Worm (Caenorhabditis elegans) whole organism, L2 larva: Measurements from ENCODE around the gene Y22D7AL.15.

Experiments
- C34F6.9 ChIP-seq: fragments of 150-350 bp; optimal IDR thresholded peaks from 2 replicates; lab custom pipeline; 2014; ENCODE audit warnings: missing biosample characterization, missing genetic modification characterization
- F13H6.1 ChIP-seq: sonication (generic microtip); optimal IDR thresholded peaks from 2 replicates; lab custom pipeline; 2016; ENCODE audit warnings: missing genetic modification characterization, missing compliant biosample characterization
- R02D3.7 ChIP-seq: fragments of 150-350 bp; optimal IDR thresholded peaks from 2 replicates; lab custom pipeline; 2014; ENCODE audit warnings: missing biosample characterization, missing genetic modification characterization
- ZK546.5 ChIP-seq: sonication (generic microtip); optimal IDR thresholded peaks from 2 replicates; lab custom pipeline; 2017; ENCODE audit warnings: missing biosample characterization, missing genetic modification characterization
- alr-1 ChIP-seq: fragments of 150-350 bp; optimal IDR thresholded peaks from 2 replicates; lab custom pipeline; 2014; ENCODE audit warnings: missing biosample characterization, missing genetic modification characterization
- aly-2 ChIP-seq: fragments of 150-350 bp; optimal IDR thresholded peaks from 2 replicates; lab custom pipeline; 2014; ENCODE audit warnings: missing biosample characterization, missing genetic modification characterization
- ceh-16 ChIP-seq: fragments of 150-350 bp; optimal IDR thresholded peaks from 2 replicates; lab custom pipeline; 2014; ENCODE audit warnings: missing biosample characterization, missing genetic modification characterization
- ceh-82 ChIP-seq: fragments of 150-350 bp; optimal IDR thresholded peaks from 2 replicates; lab custom pipeline; 2014; ENCODE audit warnings: missing biosample characterization, missing genetic modification characterization
- crh-2 ChIP-seq: sonication (generic microtip); optimal IDR thresholded peaks from 2 replicates; lab custom pipeline; 2017; ENCODE audit warnings: missing biosample characterization, missing genetic modification characterization
- dmd-4 ChIP-seq: sonication (generic microtip); optimal IDR thresholded peaks from 2 replicates; lab custom pipeline; 2017; ENCODE audit warnings: missing biosample characterization, missing genetic modification characterization
- fos-1 ChIP-seq: fragments of 150-350 bp; optimal IDR thresholded peaks from 2 replicates; lab custom pipeline; 2014; ENCODE audit warnings: missing biosample characterization, missing genetic modification characterization
- gmeb-1 ChIP-seq: fragments of 150-350 bp; optimal IDR thresholded peaks from 2 replicates; lab custom pipeline; 2014; ENCODE audit warnings: missing biosample characterization, missing genetic modification characterization
- lin-11 ChIP-seq: fragments of 150-350 bp; sonication (generic microtip); optimal IDR thresholded peaks from 2 replicates; lab custom pipeline; 2014; ENCODE audit warnings: missing biosample characterization, missing genetic modification characterization, inconsistent platforms, mixed read lengths
- lsy-2 ChIP-seq, 2 experiments: fragments of 150-350 bp in 1 of 2; sonication (generic microtip) in 1 of 2; optimal IDR thresholded peaks; 2 replicates each; lab custom pipeline; 2014 to 2017; ENCODE audit warnings: missing biosample characterization in 2 of 2, missing genetic modification characterization in 2 of 2
- mbf-1 ChIP-seq: sonication (generic microtip); optimal IDR thresholded peaks from 2 replicates; lab custom pipeline; 2017; ENCODE audit warnings: missing biosample characterization, missing genetic modification characterization
- mdl-1 ChIP-seq, 2 experiments: fragments of 150-350 bp in 1 of 2; sonication (generic microtip) in 1 of 2; optimal IDR thresholded peaks; 2 replicates each; lab custom pipeline; 2017; ENCODE audit warnings: missing biosample characterization in 2 of 2, missing genetic modification characterization in 2 of 2
- nhr-10 ChIP-seq: sonication (generic microtip); optimal IDR thresholded peaks from 2 replicates; lab custom pipeline; 2017; ENCODE audit warnings: missing biosample characterization, missing genetic modification characterization
- nhr-11 ChIP-seq: fragments of 150-350 bp; optimal IDR thresholded peaks from 2 replicates; lab custom pipeline; 2014; ENCODE audit warnings: missing biosample characterization, missing genetic modification characterization
- nhr-129 ChIP-seq: fragments of 150-350 bp; optimal IDR thresholded peaks from 2 replicates; lab custom pipeline; 2014; ENCODE audit warnings: missing biosample characterization, missing genetic modification characterization
- nhr-21 ChIP-seq: fragments of 150-350 bp; optimal IDR thresholded peaks from 2 replicates; lab custom pipeline; 2014; ENCODE audit warnings: missing biosample characterization, missing genetic modification characterization
- nhr-23 ChIP-seq: fragments of 150-350 bp; optimal IDR thresholded peaks from 2 replicates; lab custom pipeline; 2014; ENCODE audit warnings: missing biosample characterization, missing genetic modification reagents, missing genetic modification characterization
- nhr-237 ChIP-seq: fragments of 150-350 bp; optimal IDR thresholded peaks from 2 replicates; lab custom pipeline; 2014; ENCODE audit warnings: missing biosample characterization, missing genetic modification characterization
- nhr-6 ChIP-seq: fragments of 150-350 bp; optimal IDR thresholded peaks from 2 replicates; lab custom pipeline; 2014; ENCODE audit warnings: missing biosample characterization, missing genetic modification characterization
- skn-1 ChIP-seq: sonication (generic microtip); optimal IDR thresholded peaks from 2 replicates; lab custom pipeline; 2017; ENCODE audit warnings: missing biosample characterization, missing genetic modification characterization
- sma-3 ChIP-seq: sonication (generic microtip); optimal IDR thresholded peaks from 2 replicates; lab custom pipeline; 2016; ENCODE audit warnings: missing genetic modification reagents, missing genetic modification characterization, missing compliant biosample characterization
- sma-9 ChIP-seq, 2 experiments: fragments of 150-350 bp in 1 of 2; sonication (generic microtip) in 1 of 2; optimal IDR thresholded peaks; 2 replicates each; lab custom pipeline; 2014 to 2016; ENCODE audit warnings: missing genetic modification characterization in 2 of 2, mild to moderate bottlenecking in 1 of 2, missing biosample characterization in 1 of 2, missing compliant biosample characterization in 1 of 2, missing genetic modification reagents in 1 of 2, moderate library complexity in 1 of 2
- snpc-4 ChIP-seq: fragments of 150-350 bp; optimal IDR thresholded peaks from 2 replicates; lab custom pipeline; 2014; ENCODE audit warnings: missing biosample characterization, missing genetic modification characterization
- unc-39 ChIP-seq: fragments of 150-350 bp; optimal IDR thresholded peaks from 2 replicates; lab custom pipeline; 2014; ENCODE audit warnings: missing biosample characterization, missing genetic modification characterization
- unc-55 ChIP-seq: fragments of 150-350 bp; sonication (generic microtip); optimal IDR thresholded peaks from 3 replicates; lab custom pipeline; 2014; ENCODE audit warnings: missing biosample characterization, missing genetic modification reagents, missing genetic modification characterization
- unc-62 ChIP-seq: fragments of 150-350 bp; optimal IDR thresholded peaks from 2 replicates; lab custom pipeline; 2014; ENCODE audit warnings: missing biosample characterization, missing genetic modification reagents, missing genetic modification characterization
- zag-1 ChIP-seq: fragments of 150-350 bp; optimal IDR thresholded peaks from 2 replicates; lab custom pipeline; 2014; ENCODE audit warnings: missing biosample characterization, missing genetic modification characterization
- ztf-1 ChIP-seq: fragments of 200-800 bp; sonication (Bioruptor generic); conservative IDR thresholded peaks from 2 replicates; pipeline ENCODE4 v1.3.6; 2022; ENCODE audit warnings: missing genetic modification characterization, missing compliant biosample characterization
- ztf-11 ChIP-seq: sonication (generic microtip); optimal IDR thresholded peaks from 2 replicates; lab custom pipeline; 2017; ENCODE audit warnings: missing biosample characterization, missing genetic modification characterization
- ztf-4 ChIP-seq: fragments of 150-350 bp; optimal IDR thresholded peaks from 2 replicates; lab custom pipeline; 2014; ENCODE audit warnings: missing biosample characterization, missing genetic modification characterization

Gene Y22D7AL.15

DNA sequence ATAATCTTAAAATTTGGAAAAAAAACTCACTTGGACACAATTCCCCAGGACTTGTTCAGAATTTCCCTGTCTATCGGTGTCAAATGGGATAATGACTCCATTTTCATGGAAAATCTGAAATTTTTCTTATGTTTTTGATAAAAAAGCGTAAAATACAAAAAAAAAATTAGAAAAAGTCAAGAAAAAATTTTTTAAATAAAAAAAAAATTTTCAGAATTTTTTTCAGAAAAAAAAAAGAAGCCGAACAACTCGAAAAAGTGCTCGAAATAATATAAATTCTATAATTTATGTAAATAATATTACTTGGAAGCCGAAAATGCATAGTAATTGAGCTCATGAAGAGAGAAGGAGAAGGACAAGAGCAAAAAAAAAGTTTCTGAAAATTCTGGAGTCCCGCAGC lies 8.9 kb upstream of the Y22D7AL.15 start, which contains the start of gene glb-30:
TSS of gene glb-30 (minus strand) at position 101 of the 400 bp plus-strand sequence.
- TF ChIP-seq nhr-11 (tag; lab: Kevin White, UChicago) = no peak
- no peak for TF ChIP-seq fos-1 (tag; lab: Kevin White, UChicago)
- TF ChIP-seq nhr-129 (tag; lab: Kevin White, UChicago) = no peak
- no peak for TF ChIP-seq lin-11
- TF ChIP-seq gmeb-1 (tag; lab: Kevin White, UChicago) = no peak
- no peak for TF ChIP-seq nhr-21 (tag; lab: Kevin White, UChicago)
- no peak for TF ChIP-seq alr-1 (tag; lab: Kevin White, UChicago)
- no peak for TF ChIP-seq nhr-23 (tag; lab: Kevin White, UChicago)
- TF ChIP-seq ceh-16 (tag; lab: Kevin White, UChicago) = no peak

- TF ChIP-seq unc-55 (GFP tag; lab: Kevin White, UChicago) = no peak
- TF ChIP-seq sma-3 = no peak
- no peak for TF ChIP-seq unc-62 (GFP tag; lab: Kevin White, UChicago)
- TF ChIP-seq nhr-21 (tag; lab: Kevin White, UChicago) = no peak
- TF ChIP-seq mdl-1 (tag; optimal IDR thresholded peaks at IDR 0.05; lab: Kevin White, UChicago) = no peak
- TF ChIP-seq zag-1 (tag; lab: Kevin White, UChicago) = no peak
- TF ChIP-seq C34F6.9 = no peak
- TF ChIP-seq nhr-10 (tag; lab: Kevin White, UChicago) = no peak
- no peak for TF ChIP-seq R02D3.7 (tag; lab: Kevin White, UChicago)
- no peak for TF ChIP-seq lsy-2 (tag; optimal IDR thresholded peaks at IDR 0.05; lab: Kevin White, UChicago)
- no peak for TF ChIP-seq nhr-11 (tag; lab: Kevin White, UChicago)
- no peak for TF ChIP-seq skn-1 (tag; lab: Kevin White, UChicago)
- TF ChIP-seq nhr-237 (tag; lab: Kevin White, UChicago) = no peak
- no peak for TF ChIP-seq nhr-6 (tag; lab: Kevin White, UChicago)
- no peak for TF ChIP-seq aly-2 (tag; lab: Kevin White, UChicago)
- no peak for TF ChIP-seq mbf-1 (tag; lab: Kevin White, UChicago)
- no peak for TF ChIP-seq ztf-4 (tag; lab: Kevin White, UChicago)
- TF ChIP-seq dmd-4 (tag; lab: Kevin White, UChicago) = no peak
Observed at ce11 chrIII:1666893-1667292, 7.2 kb upstream of the Y22D7AL.15 start.

DNA sequence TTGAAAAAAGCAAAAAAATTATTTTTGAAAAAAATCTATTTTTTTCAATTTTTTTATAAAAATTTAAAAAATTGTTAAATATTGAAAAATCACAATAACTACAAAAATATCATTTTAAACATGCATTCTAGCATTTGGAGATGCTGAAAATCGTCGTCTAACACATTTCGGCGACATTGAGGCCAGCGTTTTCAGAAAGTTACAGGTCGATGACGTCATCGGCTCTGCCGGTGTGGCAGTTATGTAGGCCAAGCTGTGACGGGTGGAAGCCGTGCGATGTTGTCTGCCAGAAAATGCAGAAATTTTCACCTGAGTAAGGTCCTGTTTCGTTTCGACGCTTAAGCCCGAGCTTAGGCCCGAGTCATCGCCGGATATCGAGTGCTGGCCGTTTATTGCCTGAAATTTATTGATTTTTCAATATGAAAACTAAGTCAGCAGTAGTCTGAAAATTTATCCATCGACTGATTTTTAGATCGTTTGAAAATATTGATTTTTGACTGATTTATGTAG lies 6.2 kb upstream of the Y22D7AL.15 start, which contains the start of gene Y22D7AR.3:
TSS of gene Y22D7AR.3 (minus strand) at position 51 of the 510 bp plus-strand sequence.
- TF ChIP-seq nhr-21 (tag; lab: Kevin White, UChicago) (no peak), ztf-1 (no peak), sma-9 (GFP tag; optimal IDR thresholded peaks at IDR 0.05; lab: Kevin White, UChicago) (no peak), sma-9 (tag; optimal IDR thresholded peaks at IDR 0.05; lab: Kevin White, UChicago) (no peak), mdl-1 (tag; optimal IDR thresholded peaks at IDR 0.05; lab: Kevin White, UChicago) (no peak), lin-11 (no peak), ceh-82 (tag; lab: Kevin White, UChicago) (no peak), C34F6.9 (no peak), ZK546.5 (no peak), ceh-16 (tag; lab: Kevin White, UChicago) (no peak), nhr-23 (tag; lab: Kevin White, UChicago) (no peak), unc-39 (tag; lab: Kevin White, UChicago) (no peak), unc-62 (GFP tag; lab: Kevin White, UChicago) (no peak), aly-2 (tag; lab: Kevin White, UChicago) (no peak), dmd-4 (tag; lab: Kevin White, UChicago) (no peak), ztf-11 (tag; lab: Kevin White, UChicago) (no peak), nhr-129 (tag; lab: Kevin White, UChicago) (no peak), snpc-4 (no peak)

ce11 chrIII:1665373-1665772 lies 5.7 kb upstream of the Y22D7AL.15 start:
- no peak for TF ChIP-seq crh-2
- no peak for TF ChIP-seq lsy-2 (tag; optimal IDR thresholded peaks at IDR 0.05; lab: Kevin White, UChicago)
- TF ChIP-seq ztf-11 (tag; lab: Kevin White, UChicago) = no peak
- no peak for TF ChIP-seq unc-62 (GFP tag; lab: Kevin White, UChicago)
- no peak for TF ChIP-seq F13H6.1 (tag; lab: Kevin White, UChicago)
- no peak for TF ChIP-seq zag-1 (tag; lab: Kevin White, UChicago)
- no peak for TF ChIP-seq nhr-21 (tag; lab: Kevin White, UChicago)
- TF ChIP-seq ceh-82 (tag; lab: Kevin White, UChicago) = no peak
- TF ChIP-seq lin-11 = no peak
